Worm (Caenorhabditis elegans): ENCODE measurements around the gene mrpl-51.

mrpl-51 gene

ce11 chrIV:12061229-12061628 is 30.1 kb downstream of the mrpl-51 start, which contains the start of gene K08E4.8:
TSS of gene K08E4.8 (minus strand) at chrIV:12061329.
- TF ChIP-seq bed-2 (GFP tag; IDR thresholded peaks at IDR 0.05) (no peak), F23B12.7 (tag; optimal IDR thresholded peaks at IDR 0.05; ENCODE audit: insufficient read depth) (no peak), mcd-1 (GFP tag; IDR thresholded peaks at IDR 0.05) (no peak), egl-44 (GFP tag; IDR thresholded peaks at IDR 0.05) (no peak), hlh-26 (GFP tag; conservative IDR thresholded peaks at IDR 0.05) (no peak), hlh-12 (tag; optimal IDR thresholded peaks at IDR 0.05) (no peak), lin-54 (GFP tag; optimal IDR thresholded peaks at IDR 0.05) (no peak), lsl-1 (GFP tag; optimal IDR thresholded peaks at IDR 0.05) (no peak), F22D6.2 (tag; optimal IDR thresholded peaks at IDR 0.05) (no peak), ceh-91 (GFP tag; IDR thresholded peaks at IDR 0.05) (no peak), sdz-38 (tag; optimal IDR thresholded peaks at IDR 0.05) (no peak), zfh-2 (GFP tag; conservative IDR thresholded peaks at IDR 0.05) (no peak), hrde-1 (tag; optimal IDR thresholded peaks at IDR 0.05; ENCODE audit: borderline replicate concordance) (no peak)

DNA sequence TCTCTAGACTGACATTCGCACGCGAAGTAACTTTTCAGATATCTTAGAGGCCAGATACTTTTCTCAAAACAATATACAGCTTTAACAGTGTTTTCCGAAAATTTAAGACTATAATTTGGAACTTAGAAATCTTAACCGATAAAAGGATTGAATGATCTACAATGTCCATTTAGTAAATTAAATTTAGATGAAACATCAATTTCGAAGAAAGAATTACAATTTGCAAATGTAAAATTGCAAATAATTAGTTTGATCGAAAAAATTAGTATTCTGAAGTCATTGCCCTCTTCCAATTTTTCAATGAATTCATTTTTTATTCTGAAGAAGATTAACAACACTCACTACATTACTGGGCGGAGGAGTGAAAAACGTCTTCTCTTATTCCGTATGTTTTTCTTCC is 37.5 kb downstream of the mrpl-51 start, which contains the start of gene bath-37:
bath-37 (plus strand) TSS at position 301 of the 400 bp plus-strand sequence.
- no peak for TF ChIP-seq snpc-1.3 (tag; optimal IDR thresholded peaks at IDR 0.05; ENCODE audit: insufficient read depth)
- TF ChIP-seq cebp-2 (GFP tag; IDR thresholded peaks at IDR 0.05): no peak
- no peak for TF ChIP-seq madf-6 (GFP tag; IDR thresholded peaks at IDR 0.05)
- no peak for TF ChIP-seq F39B2.1 (GFP tag; IDR thresholded peaks at IDR 0.05)
- no peak for TF ChIP-seq snpc-4 (GFP tag; optimal IDR thresholded peaks at IDR 0.05)
- no peak for TF ChIP-seq snpc-4 (tag; optimal IDR thresholded peaks at IDR 0.05)
- no peak for TF ChIP-seq ama-1 (optimal IDR thresholded peaks at IDR 0.05)
- no peak for TF ChIP-seq ama-1 (GFP tag; optimal IDR thresholded peaks at IDR 0.05)
- no peak for TF ChIP-seq ceh-79 (tag; optimal IDR thresholded peaks at IDR 0.05)
- no peak for TF ChIP-seq F55B11.4 (tag; optimal IDR thresholded peaks at IDR 0.05; ENCODE audit: borderline replicate concordance, insufficient read depth)

DNA sequence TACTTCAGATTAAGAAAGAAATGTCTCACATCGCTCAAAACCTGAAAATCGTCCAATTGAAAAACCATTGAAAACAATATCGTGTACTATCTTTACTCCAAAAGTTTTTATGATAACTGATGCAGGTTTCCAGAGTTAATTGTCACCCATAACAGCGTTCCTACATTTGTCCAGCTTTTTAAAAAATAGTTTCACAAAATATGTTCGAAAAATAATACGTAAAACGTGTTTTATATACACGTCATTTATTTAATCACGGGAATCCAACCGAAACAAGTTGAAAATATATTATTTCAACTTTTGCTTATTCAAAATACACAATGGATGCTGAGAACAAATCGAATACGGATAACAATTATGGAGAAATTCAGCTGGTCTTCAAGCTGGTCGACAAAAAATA is 44.4 kb downstream of the mrpl-51 start, which contains the start of gene K08E4.7:
K08E4.7 (plus strand) TSS at position 301 of the 400 bp plus-strand sequence.
- TF ChIP-seq ztf-22 (GFP tag; optimal IDR thresholded peaks at IDR 0.05) (no peak), tlf-1 (GFP tag; optimal IDR thresholded peaks at IDR 0.05) (no peak), akir-1 (GFP tag; optimal IDR thresholded peaks at IDR 0.05) (no peak), Y53G8AR.9 (GFP tag; conservative IDR thresholded peaks at IDR 0.05) (no peak), zfh-2 (GFP tag; conservative IDR thresholded peaks at IDR 0.05) (no peak), K11D2.4 (GFP tag; IDR thresholded peaks at IDR 0.05) (no peak), ceh-27 (GFP tag; optimal IDR thresholded peaks at IDR 0.05) (no peak), egrh-3 (GFP tag; IDR thresholded peaks at IDR 0.05) (no peak), nfyb-1 (GFP tag; IDR thresholded peaks at IDR 0.05) (no peak), ama-1 (optimal IDR thresholded peaks at IDR 0.05) (no peak), ama-1 (GFP tag; optimal IDR thresholded peaks at IDR 0.05) (no peak), nfya-1 (tag; optimal IDR thresholded peaks at IDR 0.05; ENCODE audit: borderline replicate concordance, insufficient read depth) (no peak), hlh-26 (GFP tag; conservative IDR thresholded peaks at IDR 0.05) (no peak), ceh-58 (GFP tag; IDR thresholded peaks at IDR 0.05) (no peak), egl-44 (GFP tag; IDR thresholded peaks at IDR 0.05) (no peak), madf-6 (GFP tag; IDR thresholded peaks at IDR 0.05) (no peak), B0035.1 (tag; optimal IDR thresholded peaks at IDR 0.05) (no peak), F55B11.4 (tag; optimal IDR thresholded peaks at IDR 0.05; ENCODE audit: borderline replicate concordance, insufficient read depth) (no peak), Y53F4B.3 (GFP tag; IDR thresholded peaks at IDR 0.05) (no peak), sdz-38 (tag; optimal IDR thresholded peaks at IDR 0.05) (no peak), ztf-6 (GFP tag; IDR thresholded peaks at IDR 0.05) (no peak)

Measured in whole organism, young adult.